ENCODE assay signal across 1 worm cellular context in genomic region chrIV:9667084-9667483, ce11.
TF ChIP-seq lines count a peak whose summit lies in the region.

No protein-coding gene starts in this region.

TF ChIP-seq in whole organism, late embryonic, 69 proteins besides CTCF, POLR2A, EP300 and RAD21 (continued from another document):
- no peak for TF ChIP-seq ceh-2 (tag; optimal IDR thresholded peaks at IDR 0.05; lab: Kevin White, UChicago)
- no peak for TF ChIP-seq pha-4 (tag; optimal IDR thresholded peaks at IDR 0.05; lab: Kevin White, UChicago)
